Comparison of ENCODE assay signal across 1 fruit fly cellular context in genomic region chrX:1322214-1322613, dm6.
A peak's percentile ranks its signal among the peaks of the same experiment; 100 is the strongest.
TF ChIP-seq lines count a peak whose summit lies in the region.

DAAM (minus strand) TSS chrX:1322362.

TF ChIP-seq in whole organism, embryonic, 481 proteins besides CTCF, POLR2A, EP300 and RAD21 (continued from another document):
- peak; percentile 47 for TF ChIP-seq CG12391 (tag; optimal IDR thresholded peaks at IDR 0.05; lab: Kevin White, UChicago)
- TF ChIP-seq peb (GFP tag; IDR thresholded peaks at IDR 0.05; lab: Robert Waterston, UW): no peak
- TF ChIP-seq CG31388 (GFP tag; optimal IDR thresholded peaks at IDR 0.05; lab: Kevin White, UChicago): no peak
- TF ChIP-seq CG17359 (tag; optimal IDR thresholded peaks at IDR 0.05; lab: Kevin White, UChicago): peak; percentile 6
- TF ChIP-seq CG1792 (GFP tag; optimal IDR thresholded peaks at IDR 0.05; lab: Kevin White, UChicago): no peak
- no peak for TF ChIP-seq CG30431 (GFP tag; optimal IDR thresholded peaks at IDR 0.05; lab: Kevin White, UChicago)
- no peak for TF ChIP-seq toy (GFP tag; IDR thresholded peaks at IDR 0.05; lab: Robert Waterston, UW)
- TF ChIP-seq CG7745 (tag; optimal IDR thresholded peaks at IDR 0.05; lab: Kevin White, UChicago): no peak
- TF ChIP-seq sr (GFP tag; IDR thresholded peaks at IDR 0.05; lab: Robert Waterston, UW): peak; percentile 44; the same call in 2 of the 3 replicates
- 0 out of 2 replicates have a peak, but pooled peaks have one; percentile 27 for TF ChIP-seq HLH3B (GFP tag; IDR thresholded peaks at IDR 0.05; lab: Robert Waterston, UW)
- no peak for TF ChIP-seq aop (GFP tag; IDR thresholded peaks at IDR 0.05; lab: Robert Waterston, UW)
- peak; percentile 75 for TF ChIP-seq hkb (optimal IDR thresholded peaks at IDR 0.05; lab: Kevin White, UChicago)
- peak; percentile 34; the same call in 1 of the 2 replicates for TF ChIP-seq hkb (GFP tag; IDR thresholded peaks at IDR 0.05; lab: Robert Waterston, UW)
- peak; percentile 54; the same call in 1 of the 3 replicates for TF ChIP-seq CG11560 (tag; IDR thresholded peaks at IDR 0.05; lab: Robert Waterston, UW)
- TF ChIP-seq lab (GFP tag; optimal IDR thresholded peaks at IDR 0.05; lab: Kevin White, UChicago): peak; percentile 78
- no peak for TF ChIP-seq hbn (GFP tag; IDR thresholded peaks at IDR 0.05; lab: Robert Waterston, UW; ENCODE audit: partially characterized antibody)
- no peak for TF ChIP-seq pb (GFP tag; optimal IDR thresholded peaks at IDR 0.05; lab: Kevin White, UChicago)
- TF ChIP-seq CG30403 (GFP tag; optimal IDR thresholded peaks at IDR 0.05; lab: Kevin White, UChicago): no peak
- TF ChIP-seq CG1832 (GFP tag; optimal IDR thresholded peaks at IDR 0.05; lab: Kevin White, UChicago): no peak
- no peak for TF ChIP-seq CG33557 (GFP tag; optimal IDR thresholded peaks at IDR 0.05; lab: Kevin White, UChicago)
- no peak for TF ChIP-seq CG31224 (GFP tag; IDR thresholded peaks at IDR 0.05; lab: Robert Waterston, UW)
- TF ChIP-seq fd64A (GFP tag; optimal IDR thresholded peaks at IDR 0.05; lab: Kevin White, UChicago): no peak
- TF ChIP-seq CG1529 (GFP tag; optimal IDR thresholded peaks at IDR 0.05; lab: Kevin White, UChicago): no peak
- peak; percentile 53 for TF ChIP-seq E2f1 (GFP tag; IDR thresholded peaks at IDR 0.05; lab: Robert Waterston, UW)
- TF ChIP-seq zfh2 (GFP tag; optimal IDR thresholded peaks at IDR 0.05; lab: Kevin White, UChicago): peak; percentile 53
- peak; percentile 58; the same call in 1 of the 2 replicates for TF ChIP-seq rib (GFP tag; IDR thresholded peaks at IDR 0.05; lab: Robert Waterston, UW)
- peak; percentile 32 for TF ChIP-seq Sin3A (optimal IDR thresholded peaks at IDR 0.05; lab: Kevin White, UChicago)
- TF ChIP-seq CG10979 (tag; optimal IDR thresholded peaks at IDR 0.05; lab: Kevin White, UChicago): peak; percentile 10
- TF ChIP-seq CG15696 (tag; optimal IDR thresholded peaks at IDR 0.05; lab: Kevin White, UChicago): peak; percentile 1
- TF ChIP-seq mirr (GFP tag; optimal IDR thresholded peaks at IDR 0.05; lab: Kevin White, UChicago): peak; percentile 46
- TF ChIP-seq nau (GFP tag; optimal IDR thresholded peaks at IDR 0.05; lab: Kevin White, UChicago): no peak
- TF ChIP-seq CrebB (tag; optimal IDR thresholded peaks at IDR 0.05; lab: Kevin White, UChicago): peak; percentile 9
- peak; percentile 43 for TF ChIP-seq Deaf1 (tag; optimal IDR thresholded peaks at IDR 0.05; lab: Kevin White, UChicago)
- no peak for TF ChIP-seq Hr78 (GFP tag; optimal IDR thresholded peaks at IDR 0.05; lab: Kevin White, UChicago)
